Fruit fly (Drosophila melanogaster) whole organism, embryonic: ENCODE data around the gene CG7065.
A peak's percentile ranks its signal among the peaks of the same experiment; 100 is the strongest.

Experiments
- Aef1 ChIP-seq: fragments of 200-800 bp; sonication (Bioruptor generic); IDR thresholded peaks from 3 replicates; pipeline ENCODE4 v1.3.6; 2022; ENCODE audit warnings: missing biosample characterization, missing genetic modification characterization
- Bgb ChIP-seq: fragments of 200-800 bp; sonication (Bioruptor generic); IDR thresholded peaks from 2 replicates; pipeline ENCODE4 v1.3.6; 2022; ENCODE audit warnings: missing biosample characterization, missing genetic modification characterization; ENCODE audit not compliant: partially characterized antibody
- Blimp-1 ChIP-seq: fragments of 200-800 bp; sonication (Bioruptor generic); optimal IDR thresholded peaks from 3 replicates; lab custom pipeline; 2018; ENCODE audit warnings: missing biosample characterization, missing genetic modification characterization, mild to moderate bottlenecking, moderate library complexity, missing genetic modification reagents
- CG10147 ChIP-seq: fragments of 200-800 bp; sonication (Bioruptor generic); optimal IDR thresholded peaks from 2 replicates; lab custom pipeline; 2019; ENCODE audit warnings: missing biosample characterization, mild to moderate bottlenecking, missing genetic modification characterization, moderate library complexity
- CG10565 ChIP-seq: fragments of 200-800 bp; sonication (Bioruptor generic); optimal IDR thresholded peaks from 3 replicates; lab custom pipeline; 2016; ENCODE audit warnings: missing biosample characterization, mild to moderate bottlenecking, missing genetic modification characterization
- CG11504 ChIP-seq: fragments of 200-800 bp; sonication (Bioruptor generic); optimal IDR thresholded peaks from 3 replicates; lab custom pipeline; 2019; ENCODE audit warnings: missing biosample characterization, mild to moderate bottlenecking, missing genetic modification characterization, moderate library complexity
- CG13424 ChIP-seq: fragments of 200-800 bp; sonication (Bioruptor generic); optimal IDR thresholded peaks from 2 replicates; lab custom pipeline; 2019; ENCODE audit warnings: missing biosample characterization, mild to moderate bottlenecking, missing genetic modification characterization, moderate library complexity
- CG13624 ChIP-seq: fragments of 200-800 bp; sonication (Bioruptor generic); optimal IDR thresholded peaks from 2 replicates; lab custom pipeline; 2016; ENCODE audit warnings: missing biosample characterization, missing genetic modification characterization
- CG15514 ChIP-seq: fragments of 200-800 bp; sonication (Bioruptor generic); optimal IDR thresholded peaks from 3 replicates; lab custom pipeline; 2017; ENCODE audit warnings: missing biosample characterization, missing genetic modification characterization, mild to moderate bottlenecking, moderate library complexity, missing genetic modification reagents
- CG17186 ChIP-seq: fragments of 200-800 bp; sonication (Bioruptor generic); optimal IDR thresholded peaks from 3 replicates; lab custom pipeline; 2017; ENCODE audit warnings: missing biosample characterization, missing genetic modification reagents, missing genetic modification characterization
- CG17829 ChIP-seq: fragments of 200-800 bp; optimal IDR thresholded peaks from 2 replicates; lab custom pipeline; 2019; ENCODE audit warnings: missing biosample characterization, mild to moderate bottlenecking, missing genetic modification characterization, moderate library complexity
- CG1832 ChIP-seq: fragments of 200-800 bp; sonication (Bioruptor generic); optimal IDR thresholded peaks from 2 replicates; lab custom pipeline; 2017; ENCODE audit warnings: missing biosample characterization, mild to moderate bottlenecking, missing genetic modification characterization, inconsistent platforms
- CG31441 ChIP-seq: fragments of 200-800 bp; sonication (Bioruptor generic); IDR thresholded peaks from 2 replicates; pipeline ENCODE4 v1.3.6; 2022; ENCODE audit warnings: missing biosample characterization, missing genetic modification characterization
- CG33213 ChIP-seq: fragments of 200-800 bp; sonication (Bioruptor generic); optimal IDR thresholded peaks from 3 replicates; lab custom pipeline; 2016; ENCODE audit warnings: missing biosample characterization, missing genetic modification characterization
- CG43689 ChIP-seq: fragments of 200-800 bp; sonication (Bioruptor generic); IDR thresholded peaks from 2 replicates; pipeline ENCODE4 v1.3.6; 2022; ENCODE audit warnings: missing biosample characterization, missing genetic modification characterization
- CG4730 ChIP-seq: fragments of 200-800 bp; sonication (Bioruptor generic); IDR thresholded peaks from 2 replicates; pipeline ENCODE4 v1.3.6; 2022; ENCODE audit warnings: missing biosample characterization, missing genetic modification characterization
- CG6791 ChIP-seq: fragments of 200-800 bp; sonication (Bioruptor generic); IDR thresholded peaks from 3 replicates; pipeline ENCODE4 v1.3.6; 2022; ENCODE audit warnings: missing biosample characterization, missing genetic modification characterization; ENCODE audit not compliant: partially characterized antibody
- CG8359 ChIP-seq: fragments of 200-800 bp; sonication (Bioruptor generic); optimal IDR thresholded peaks from 2 replicates; lab custom pipeline; 2017; ENCODE audit warnings: missing biosample characterization, mild to moderate bottlenecking, missing genetic modification characterization, borderline replicate concordance
- CG9215 ChIP-seq: fragments of 200-800 bp; sonication (Bioruptor generic); IDR thresholded peaks from 2 replicates; pipeline ENCODE4 v1.3.6; 2022; ENCODE audit warnings: missing biosample characterization, missing genetic modification characterization
- CG9876 ChIP-seq: fragments of 200-800 bp; sonication (Bioruptor generic); optimal IDR thresholded peaks from 2 replicates; lab custom pipeline; 2016; ENCODE audit warnings: missing biosample characterization, missing genetic modification characterization
- Dbx ChIP-seq: fragments of 200-800 bp; sonication (Bioruptor generic); IDR thresholded peaks from 3 replicates; pipeline ENCODE4 v1.3.6; 2022; ENCODE audit warnings: missing biosample characterization, missing genetic modification characterization
- Dip2 ChIP-seq: fragments of 200-800 bp; sonication (Bioruptor generic); IDR thresholded peaks from 2 replicates; pipeline ENCODE4 v1.3.6; 2022; ENCODE audit warnings: missing biosample characterization, missing genetic modification characterization
- Dip3 ChIP-seq: fragments of 200-800 bp; sonication (Bioruptor generic); optimal IDR thresholded peaks from 3 replicates; lab custom pipeline; 2016; ENCODE audit warnings: missing biosample characterization, missing genetic modification characterization
- ERR ChIP-seq: fragments of 200-800 bp; sonication (Bioruptor generic); optimal IDR thresholded peaks from 2 replicates; lab custom pipeline; 2016; ENCODE audit warnings: missing biosample characterization, missing genetic modification characterization
- HLH4C ChIP-seq: fragments of 200-800 bp; sonication (Bioruptor generic); IDR thresholded peaks from 3 replicates; pipeline ENCODE4 v1.3.6; 2022; ENCODE audit warnings: missing biosample characterization, missing genetic modification characterization; ENCODE audit not compliant: partially characterized antibody
- Hr3 ChIP-seq: fragments of 200-800 bp; sonication (Bioruptor generic); optimal IDR thresholded peaks from 3 replicates; lab custom pipeline; 2016; ENCODE audit warnings: missing biosample characterization, missing genetic modification characterization
- Lhr ChIP-seq: fragments of 200-800 bp; sonication (Bioruptor generic); optimal IDR thresholded peaks from 3 replicates; lab custom pipeline; 2017; ENCODE audit warnings: mild to moderate bottlenecking, missing biosample characterization, missing genetic modification reagents, missing genetic modification characterization
- NC2β ChIP-seq: fragments of 200-800 bp; sonication (Bioruptor generic); optimal IDR thresholded peaks from 2 replicates; lab custom pipeline; 2016; ENCODE audit warnings: missing biosample characterization, missing genetic modification characterization
- NK7.1 ChIP-seq: fragments of 200-800 bp; sonication (Bioruptor generic); optimal IDR thresholded peaks from 3 replicates; lab custom pipeline; 2016; ENCODE audit warnings: missing biosample characterization, missing genetic modification characterization
- Oli ChIP-seq: fragments of 200-800 bp; sonication (Bioruptor generic); optimal IDR thresholded peaks from 2 replicates; lab custom pipeline; 2018; ENCODE audit warnings: missing biosample characterization, mild to moderate bottlenecking, missing genetic modification characterization, moderate library complexity
- Optix ChIP-seq: fragments of 200-800 bp; sonication (Bioruptor generic); IDR thresholded peaks from 3 replicates; pipeline ENCODE4 v1.3.6; 2022; ENCODE audit warnings: missing biosample characterization, missing genetic modification characterization
- Pdp1 ChIP-seq, 2 experiments: fragments of 200-800 bp; sonication (Bioruptor generic); optimal IDR thresholded peaks; 3 replicates each; lab custom pipeline; 2016; ENCODE audit warnings: missing biosample characterization in 2 of 2, missing genetic modification characterization in 2 of 2, mild to moderate bottlenecking in 1 of 2, moderate library complexity in 1 of 2
- Sin3A ChIP-seq: fragments of >200 bp; optimal IDR thresholded peaks from 2 replicates; lab custom pipeline; 2018
- dm ChIP-seq: fragments of 200-800 bp; sonication (Bioruptor generic); optimal IDR thresholded peaks from 3 replicates; lab custom pipeline; 2016; ENCODE audit warnings: missing biosample characterization, missing genetic modification characterization
- dmrt11E ChIP-seq: fragments of 200-800 bp; sonication (Bioruptor generic); optimal IDR thresholded peaks from 3 replicates; lab custom pipeline; 2018; ENCODE audit warnings: missing biosample characterization, mild to moderate bottlenecking, missing genetic modification characterization, moderate library complexity
- eyg ChIP-seq: fragments of 200-800 bp; sonication (Bioruptor generic); optimal IDR thresholded peaks from 3 replicates; lab custom pipeline; 2016; ENCODE audit warnings: missing biosample characterization, missing genetic modification characterization
- grn ChIP-seq: fragments of 200-800 bp; sonication (Bioruptor generic); optimal IDR thresholded peaks from 3 replicates; lab custom pipeline; 2017; ENCODE audit warnings: missing biosample characterization, missing genetic modification characterization
- insv ChIP-seq, 2 experiments: fragments of 200-800 bp; sonication (Bioruptor generic); optimal IDR thresholded peaks; 3 replicates each; lab custom pipeline; 2016 to 2018; ENCODE audit warnings: missing biosample characterization in 2 of 2, missing genetic modification characterization in 2 of 2
- jigr1 ChIP-seq: fragments of 200-800 bp; sonication (Bioruptor generic); IDR thresholded peaks from 3 replicates; pipeline ENCODE4 v1.3.6; 2022; ENCODE audit warnings: missing biosample characterization, missing genetic modification characterization
- ken ChIP-seq: fragments of 200-800 bp; sonication (Bioruptor generic); IDR thresholded peaks from 3 replicates; pipeline ENCODE4 v1.3.6; 2022; ENCODE audit warnings: missing biosample characterization, missing genetic modification characterization
- mam ChIP-seq: fragments of 200-800 bp; sonication (Bioruptor generic); optimal IDR thresholded peaks from 3 replicates; lab custom pipeline; 2016; ENCODE audit warnings: missing biosample characterization, missing genetic modification characterization
- odd ChIP-seq: fragments of 200-800 bp; sonication (Bioruptor generic); optimal IDR thresholded peaks from 2 replicates; lab custom pipeline; 2017; ENCODE audit warnings: missing biosample characterization, mild to moderate bottlenecking, missing genetic modification characterization
- onecut ChIP-seq: fragments of 200-800 bp; sonication (Bioruptor generic); IDR thresholded peaks from 2 replicates; pipeline ENCODE4 v1.3.6; 2022; ENCODE audit warnings: missing biosample characterization, missing genetic modification characterization
- shn ChIP-seq: fragments of 200-800 bp; sonication (Bioruptor generic); optimal IDR thresholded peaks from 3 replicates; lab custom pipeline; 2016; ENCODE audit warnings: missing biosample characterization, missing genetic modification characterization
- sima ChIP-seq: fragments of 200-800 bp; sonication (Bioruptor generic); optimal IDR thresholded peaks from 2 replicates; lab custom pipeline; 2016; ENCODE audit warnings: missing biosample characterization, missing genetic modification characterization
- ssp ChIP-seq: fragments of 200-800 bp; sonication (Bioruptor generic); IDR thresholded peaks from 2 replicates; pipeline ENCODE4 v1.3.6; 2022; ENCODE audit warnings: missing biosample characterization, missing genetic modification characterization
- tgo ChIP-seq: fragments of 200-800 bp; sonication (Bioruptor generic); IDR thresholded peaks from 3 replicates; pipeline ENCODE4 v1.3.6; 2022; ENCODE audit warnings: missing biosample characterization, missing genetic modification characterization
- trem ChIP-seq: fragments of 200-800 bp; optimal IDR thresholded peaks from 3 replicates; lab custom pipeline; 2019; ENCODE audit warnings: missing biosample characterization, mild to moderate bottlenecking, missing genetic modification characterization, moderate library complexity
- ttk ChIP-seq: fragments of 200-800 bp; sonication (Bioruptor generic); IDR thresholded peaks from 2 replicates; pipeline ENCODE4 v2.1.2; 2022; ENCODE audit warnings: missing biosample characterization, missing genetic modification characterization
- tx ChIP-seq: fragments of 200-800 bp; sonication (Bioruptor generic); optimal IDR thresholded peaks from 2 replicates; lab custom pipeline; 2016; ENCODE audit warnings: missing biosample characterization, missing genetic modification characterization
- zen ChIP-seq: fragments of 200-800 bp; sonication (Bioruptor generic); optimal IDR thresholded peaks from 3 replicates; lab custom pipeline; 2018; ENCODE audit warnings: missing biosample characterization, mild to moderate bottlenecking, missing genetic modification characterization, moderate library complexity
- zen2 ChIP-seq: fragments of 200-800 bp; sonication (Bioruptor generic); IDR thresholded peaks from 3 replicates; pipeline ENCODE4 v1.3.6; 2022; ENCODE audit warnings: missing biosample characterization, missing genetic modification characterization; ENCODE audit not compliant: partially characterized antibody

Gene CG7065

dm6 chrX:9161912-9162311 is 19.6 kb downstream of the CG7065 start, which contains the start of the genes Zpr1 and CG44532 (continued):
- TF ChIP-seq dm (GFP tag; lab: Kevin White, UChicago) (peak; percentile 60), insv (GFP tag; optimal IDR thresholded peaks at IDR 0.05; lab: Kevin White, UChicago) (no peak), ken (no peak), ttk (GFP tag; lab: Robert Waterston, UW) (no peak), zen2 (peak; percentile 20; the same call in 1 of the 3 replicates), sima (GFP tag; lab: Kevin White, UChicago) (no peak), CG31441 (GFP tag; lab: Robert Waterston, UW) (no peak), grn (GFP tag; lab: Kevin White, UChicago) (no peak), CG6791 (GFP tag; lab: Robert Waterston, UW) (peak; percentile 71), NC2β (no peak), CG1832 (no peak), CG17829 (tag; lab: Kevin White, UChicago) (no peak), ssp (no peak), Bgb (GFP tag; lab: Robert Waterston, UW) (peak; percentile 75), CG10147 (GFP tag; lab: Kevin White, UChicago) (no peak), CG33213 (GFP tag; lab: Kevin White, UChicago) (no peak), CG17186 (GFP tag; lab: Kevin White, UChicago) (peak; percentile 39), CG4730 (GFP tag; lab: Robert Waterston, UW) (no peak), Sin3A (lab: Kevin White, UChicago) (peak; percentile 19), onecut (GFP tag; lab: Robert Waterston, UW) (no peak), Dip2 (GFP tag; lab: Robert Waterston, UW) (no peak), odd (GFP tag; lab: Kevin White, UChicago) (no peak), shn (GFP tag; lab: Kevin White, UChicago) (no peak), Lhr (no peak), Optix (no peak), jigr1 (GFP tag; lab: Robert Waterston, UW) (no peak), dmrt11E (tag; lab: Kevin White, UChicago) (no peak), tgo (GFP tag; lab: Robert Waterston, UW) (no peak), Hr3 (GFP tag; lab: Kevin White, UChicago) (no peak), mam (GFP tag; lab: Kevin White, UChicago) (no peak), CG9876 (GFP tag; lab: Kevin White, UChicago) (no peak), Blimp-1 (no peak), CG13624 (GFP tag; lab: Kevin White, UChicago) (no peak), CG43689 (GFP tag; lab: Robert Waterston, UW) (no peak), Dbx (GFP tag; lab: Robert Waterston, UW) (no peak), tx (GFP tag; lab: Kevin White, UChicago) (no peak), CG13424 (tag; lab: Kevin White, UChicago) (no peak), zen (tag; lab: Kevin White, UChicago) (no peak), ERR (GFP tag; lab: Kevin White, UChicago) (no peak), eyg (GFP tag; lab: Kevin White, UChicago) (no peak), CG9215 (GFP tag; lab: Robert Waterston, UW) (no peak), CG15514 (GFP tag; lab: Kevin White, UChicago) (peak; percentile 27), Pdp1 (GFP tag; optimal IDR thresholded peaks at IDR 0.05; lab: Kevin White, UChicago) (no peak), CG8359 (GFP tag; lab: Kevin White, UChicago) (no peak), Dip3 (GFP tag; lab: Kevin White, UChicago) (no peak), NK7.1 (GFP tag; lab: Kevin White, UChicago) (no peak), HLH4C (GFP tag; lab: Robert Waterston, UW) (peak; percentile 64; the same call in 2 of the 3 replicates), CG11504 (tag; lab: Kevin White, UChicago) (no peak), Oli (tag; lab: Kevin White, UChicago) (no peak), trem (tag; lab: Kevin White, UChicago) (no peak), Aef1 (GFP tag; lab: Robert Waterston, UW) (no peak), CG10565 (no peak)
